Worm (Caenorhabditis elegans): Measurements from ENCODE around the gene T14B4.1.

ce11 chrII:6783377-6783829 lies 46.7 kb downstream of the T14B4.1 start, which contains the start of gene gldi-2:
- no peak for TF ChIP-seq him-1 (tag; optimal IDR thresholded peaks at IDR 0.05)
- TF ChIP-seq dao-5 (tag; optimal IDR thresholded peaks at IDR 0.05) = no peak
- TF ChIP-seq W03F9.2 (tag; optimal IDR thresholded peaks at IDR 0.05) = no peak
